Worm (Caenorhabditis elegans) whole organism, L4/young adult: ENCODE measurements around the gene F02H6.6.

Experiments
- W03F9.2 ChIP-seq: fragments of 150-350 bp; optimal IDR thresholded peaks from 2 replicates; lab custom pipeline; 2014; ENCODE audit warnings: missing biosample characterization, missing genetic modification characterization
- dao-5 ChIP-seq: sonication (generic microtip); optimal IDR thresholded peaks from 2 replicates; lab custom pipeline; 2016; ENCODE audit warnings: missing genotype, missing genetic modification characterization, moderate library complexity, missing compliant biosample characterization

- TF ChIP-seq W03F9.2 (tag; lab: Kevin White, UChicago) (no peak), dao-5 (tag; lab: Kevin White, UChicago) (no peak)
These were observed 2.6 kb downstream of the F02H6.6 start, which contains the start of gene F02H6.7 for ce11 chrIV:14228069-14228468.
